Worm (Caenorhabditis elegans): Measurements from ENCODE around the gene C48D1.1.

- TF ChIP-seq fos-1 (tag; optimal IDR thresholded peaks at IDR 0.05) (no peak), ceh-90 (tag; optimal IDR thresholded peaks at IDR 0.05) (no peak), nhr-77 (tag; optimal IDR thresholded peaks at IDR 0.05) (no peak), lin-39 (tag; optimal IDR thresholded peaks at IDR 0.05) (no peak), ceh-82 (tag; optimal IDR thresholded peaks at IDR 0.05) (no peak), mdl-1 (tag; optimal IDR thresholded peaks at IDR 0.05) (no peak), blmp-1 (tag; optimal IDR thresholded peaks at IDR 0.05) (no peak), efl-1 (optimal IDR thresholded peaks at IDR 0.05) (no peak), efl-1 (GFP tag; optimal IDR thresholded peaks at IDR 0.05 in 1 of 2) (no peak), ets-5 (GFP tag; IDR thresholded peaks at IDR 0.05) (no peak), skn-1 (tag; optimal IDR thresholded peaks at IDR 0.05) (no peak), nhr-20 (tag; optimal IDR thresholded peaks at IDR 0.05) (no peak), aly-2 (tag; optimal IDR thresholded peaks at IDR 0.05) (no peak)
Observed at ce11 chrIV:13214466-13214865, 17.3 kb upstream of the C48D1.1 start, which contains the start of gene cho-1.

Measured in whole organism, L1 larva.